Fruit fly (Drosophila melanogaster) whole organism, embryonic: ENCODE measurements around the gene CG14329.

Experiments used
- Abd-B ChIP-seq: fragments of 200-800 bp; sonication (Bioruptor generic); optimal IDR thresholded peaks from 2 replicates; lab custom pipeline; 2018; ENCODE audit warnings: missing biosample characterization, mild to moderate bottlenecking, missing genetic modification characterization, moderate library complexity
- BEAF-32 ChIP-seq: fragments of 200-800 bp; sonication (Bioruptor generic); optimal IDR thresholded peaks from 3 replicates; lab custom pipeline; 2017; ENCODE audit warnings: missing biosample characterization, missing genetic modification characterization, mild to moderate bottlenecking, moderate library complexity, missing genetic modification reagents
- Bgb ChIP-seq: fragments of 200-800 bp; sonication (Bioruptor generic); IDR thresholded peaks from 2 replicates; pipeline ENCODE4 v1.3.6; 2022; ENCODE audit warnings: missing biosample characterization, missing genetic modification characterization; ENCODE audit not compliant: partially characterized antibody
- CG11504 ChIP-seq: fragments of 200-800 bp; sonication (Bioruptor generic); optimal IDR thresholded peaks from 3 replicates; lab custom pipeline; 2019; ENCODE audit warnings: missing biosample characterization, mild to moderate bottlenecking, missing genetic modification characterization, moderate library complexity
- CG11696 ChIP-seq: fragments of 200-800 bp; sonication (Bioruptor generic); IDR thresholded peaks from 2 replicates; pipeline ENCODE4 v1.3.6; 2022; ENCODE audit warnings: missing biosample characterization, missing genetic modification characterization
- CG14667 ChIP-seq: fragments of 200-800 bp; sonication (Bioruptor generic); IDR thresholded peaks from 2 replicates; pipeline ENCODE4 v1.3.6; 2022; ENCODE audit warnings: missing biosample characterization, missing genetic modification characterization
- CG1602 ChIP-seq: fragments of 200-800 bp; sonication (Bioruptor generic); optimal IDR thresholded peaks from 3 replicates; lab custom pipeline; 2016; ENCODE audit warnings: missing biosample characterization, missing genetic modification characterization
- CG1603 ChIP-seq: fragments of 200-800 bp; sonication (Bioruptor generic); optimal IDR thresholded peaks from 2 replicates; lab custom pipeline; 2019; ENCODE audit warnings: missing biosample characterization, mild to moderate bottlenecking, missing genetic modification characterization, moderate library complexity
- CG18262 ChIP-seq: fragments of 200-800 bp; optimal IDR thresholded peaks from 3 replicates; lab custom pipeline; 2019; ENCODE audit warnings: missing biosample characterization, mild to moderate bottlenecking, missing genetic modification characterization, moderate library complexity
- CG2120 ChIP-seq: fragments of 200-800 bp; sonication (Bioruptor generic); optimal IDR thresholded peaks from 3 replicates; lab custom pipeline; 2016; ENCODE audit warnings: missing biosample characterization, missing genetic modification characterization
- CG2202 ChIP-seq: fragments of 200-800 bp; sonication (Bioruptor generic); optimal IDR thresholded peaks from 2 replicates; lab custom pipeline; 2018; ENCODE audit warnings: missing biosample characterization, mild to moderate bottlenecking, missing genetic modification characterization
- CG5953 ChIP-seq: fragments of 200-800 bp; sonication (Bioruptor generic); IDR thresholded peaks from 2 replicates; pipeline ENCODE4 v1.3.6; 2022; ENCODE audit warnings: missing biosample characterization, missing genetic modification characterization
- CG6689 ChIP-seq: fragments of 200-800 bp; sonication (Bioruptor generic); IDR thresholded peaks from 2 replicates; pipeline ENCODE4 v1.3.6; 2022; ENCODE audit warnings: missing biosample characterization, missing genetic modification characterization
- CG6765 ChIP-seq: fragments of 200-800 bp; sonication (Bioruptor generic); optimal IDR thresholded peaks from 3 replicates; lab custom pipeline; 2017; ENCODE audit warnings: missing biosample characterization, mild to moderate bottlenecking, missing genetic modification characterization
- CG7963 ChIP-seq: fragments of 200-800 bp; sonication (Bioruptor generic); IDR thresholded peaks from 3 replicates; pipeline ENCODE4 v1.3.6; 2022; ENCODE audit warnings: missing biosample characterization, missing genetic modification characterization; ENCODE audit not compliant: partially characterized antibody
- CG7987 ChIP-seq: fragments of 200-800 bp; sonication (Bioruptor generic); optimal IDR thresholded peaks from 2 replicates; lab custom pipeline; 2018; ENCODE audit warnings: missing biosample characterization, mild to moderate bottlenecking, missing genetic modification characterization, moderate library complexity
- CG8089 ChIP-seq: fragments of 200-800 bp; sonication (Bioruptor generic); optimal IDR thresholded peaks from 3 replicates; lab custom pipeline; 2016; ENCODE audit warnings: missing biosample characterization, missing genetic modification characterization
- CG9437 ChIP-seq: fragments of 200-800 bp; sonication (Bioruptor generic); optimal IDR thresholded peaks from 2 replicates; lab custom pipeline; 2018; ENCODE audit warnings: missing biosample characterization, mild to moderate bottlenecking, missing genetic modification characterization
- CTCF ChIP-seq: fragments of 200-800 bp; sonication (Bioruptor generic); optimal IDR thresholded peaks from 2 replicates; lab custom pipeline; 2017; ENCODE audit warnings: missing biosample characterization, mild to moderate bottlenecking, missing genetic modification characterization, moderate library complexity
- Chrac-16 ChIP-seq: fragments of 200-800 bp; sonication (Bioruptor generic); optimal IDR thresholded peaks from 3 replicates; lab custom pipeline; 2016; ENCODE audit warnings: missing biosample characterization, missing genetic modification characterization
- H15 ChIP-seq: fragments of 200-800 bp; sonication (Bioruptor generic); IDR thresholded peaks from 3 replicates; pipeline ENCODE4 v1.3.6; 2022; ENCODE audit warnings: missing biosample characterization, missing genetic modification characterization
- HLH4C ChIP-seq: fragments of 200-800 bp; sonication (Bioruptor generic); IDR thresholded peaks from 3 replicates; pipeline ENCODE4 v1.3.6; 2022; ENCODE audit warnings: missing biosample characterization, missing genetic modification characterization; ENCODE audit not compliant: partially characterized antibody
- HmgD ChIP-seq: fragments of 200-800 bp; sonication (Bioruptor generic); optimal IDR thresholded peaks from 3 replicates; lab custom pipeline; 2016; ENCODE audit warnings: missing biosample characterization, missing genetic modification characterization
- Lim3 ChIP-seq: fragments of 200-800 bp; sonication (Bioruptor generic); IDR thresholded peaks from 2 replicates; pipeline ENCODE4 v1.3.6; 2022; ENCODE audit warnings: missing biosample characterization, missing genetic modification characterization
- MTF-1 ChIP-seq: fragments of 200-800 bp; sonication (Bioruptor generic); optimal IDR thresholded peaks from 2 replicates; lab custom pipeline; 2018; ENCODE audit warnings: missing biosample characterization, mild to moderate bottlenecking, missing genetic modification characterization, borderline replicate concordance
- Mrtf ChIP-seq: fragments of 200-800 bp; sonication (Bioruptor generic); IDR thresholded peaks from 3 replicates; pipeline ENCODE4 v1.3.6; 2022; ENCODE audit warnings: missing biosample characterization, missing genetic modification characterization
- Myb ChIP-seq: fragments of 200-800 bp; sonication (Bioruptor generic); optimal IDR thresholded peaks from 2 replicates; lab custom pipeline; 2016; ENCODE audit warnings: missing biosample characterization, missing genetic modification characterization
- Nf-YB ChIP-seq: fragments of 200-800 bp; sonication (Bioruptor generic); optimal IDR thresholded peaks from 3 replicates; lab custom pipeline; 2019; ENCODE audit warnings: missing biosample characterization, mild to moderate bottlenecking, missing genetic modification characterization, moderate library complexity
- Nf-YC ChIP-seq: fragments of 200-800 bp; optimal IDR thresholded peaks from 3 replicates; lab custom pipeline; 2019; ENCODE audit warnings: missing biosample characterization, mild to moderate bottlenecking, missing genetic modification characterization, moderate library complexity
- Side ChIP-seq: fragments of 200-800 bp; sonication (Bioruptor generic); optimal IDR thresholded peaks from 2 replicates; lab custom pipeline; 2016; ENCODE audit warnings: missing biosample characterization, missing genetic modification characterization
- Spps ChIP-seq: fragments of 200-800 bp; sonication (Bioruptor generic); optimal IDR thresholded peaks from 2 replicates; lab custom pipeline; 2018; ENCODE audit warnings: missing biosample characterization, mild to moderate bottlenecking, missing genetic modification characterization
- Sry-β ChIP-seq: fragments of 200-800 bp; sonication (Bioruptor generic); optimal IDR thresholded peaks from 2 replicates; lab custom pipeline; 2018; ENCODE audit warnings: missing biosample characterization, mild to moderate bottlenecking, missing genetic modification characterization, moderate library complexity
- Vsx1 ChIP-seq: fragments of 200-800 bp; sonication (Bioruptor generic); optimal IDR thresholded peaks from 2 replicates; lab custom pipeline; 2017; ENCODE audit warnings: missing biosample characterization, mild to moderate bottlenecking, missing genetic modification characterization, missing genetic modification reagents
- bcd ChIP-seq: fragments of 200-800 bp; sonication (Bioruptor generic); optimal IDR thresholded peaks from 2 replicates; lab custom pipeline; 2017; ENCODE audit warnings: missing biosample characterization, mild to moderate bottlenecking, missing genetic modification characterization
- bigmax ChIP-seq: fragments of 200-800 bp; sonication (Bioruptor generic); optimal IDR thresholded peaks from 2 replicates; lab custom pipeline; 2018; ENCODE audit warnings: missing biosample characterization, mild to moderate bottlenecking, missing genetic modification characterization
- cato ChIP-seq: fragments of 200-800 bp; sonication (Bioruptor generic); optimal IDR thresholded peaks from 2 replicates; lab custom pipeline; 2016; ENCODE audit warnings: missing biosample characterization, missing genetic modification characterization, borderline replicate concordance
- croc ChIP-seq: fragments of 200-800 bp; sonication (Bioruptor generic); conservative IDR thresholded peaks from 3 replicates; pipeline ENCODE4 v1.3.6; 2022; ENCODE audit warnings: missing biosample characterization, missing genetic modification characterization
- hth ChIP-seq: fragments of >200 bp; optimal IDR thresholded peaks from 2 replicates; lab custom pipeline; 2017; ENCODE audit warnings: inconsistent platforms
- insv ChIP-seq, 2 experiments: fragments of 200-800 bp; sonication (Bioruptor generic); optimal IDR thresholded peaks; 3 replicates each; lab custom pipeline; 2016 to 2018; ENCODE audit warnings: missing biosample characterization in 2 of 2, missing genetic modification characterization in 2 of 2
- kni ChIP-seq: fragments of 200-800 bp; sonication (Bioruptor generic); optimal IDR thresholded peaks from 3 replicates; lab custom pipeline; 2017; ENCODE audit warnings: mild to moderate bottlenecking, missing biosample characterization, missing genetic modification reagents, missing genetic modification characterization
- lov ChIP-seq, 2 experiments: fragments of 200-800 bp in 1 of 2; fragments of >200 bp in 1 of 2; sonication (Bioruptor generic) in 1 of 2; IDR thresholded peaks in 1 of 2; optimal IDR thresholded peaks in 1 of 2; 2 replicates in 1 of 2; 3 replicates in 1 of 2; pipeline versions ENCODE4 v1.3.6 to Lab custom; 2017 to 2022; ENCODE audit warnings: missing biosample characterization in 1 of 2, missing genetic modification characterization in 1 of 2
- luna ChIP-seq: fragments of 200-800 bp; sonication (Bioruptor generic); optimal IDR thresholded peaks from 2 replicates; lab custom pipeline; 2016; ENCODE audit warnings: missing biosample characterization, missing genetic modification characterization
- otp ChIP-seq: fragments of 200-800 bp; sonication (Bioruptor generic); IDR thresholded peaks from 3 replicates; pipeline ENCODE4, ENCODE4 v1.3.6; 2022; ENCODE audit warnings: missing biosample characterization, missing genetic modification characterization
- pnt ChIP-seq: fragments of 200-800 bp; sonication (Bioruptor generic); optimal IDR thresholded peaks from 3 replicates; lab custom pipeline; 2016; ENCODE audit warnings: missing biosample characterization, missing genetic modification characterization
- schlank ChIP-seq: fragments of 200-800 bp; sonication (Bioruptor generic); optimal IDR thresholded peaks from 2 replicates; lab custom pipeline; 2018; ENCODE audit warnings: missing biosample characterization, mild to moderate bottlenecking, missing genetic modification characterization
- sim ChIP-seq: fragments of 200-800 bp; sonication (Bioruptor generic); IDR thresholded peaks from 2 replicates; pipeline ENCODE4 v1.3.6; 2022; ENCODE audit warnings: missing biosample characterization, missing genetic modification characterization
- slp2 ChIP-seq: fragments of 200-800 bp; sonication (Bioruptor generic); optimal IDR thresholded peaks from 2 replicates; lab custom pipeline; 2016; ENCODE audit warnings: missing biosample characterization, missing genetic modification characterization
- sr ChIP-seq: fragments of 200-800 bp; sonication (Bioruptor generic); IDR thresholded peaks from 3 replicates; pipeline ENCODE4 v1.3.6; 2022; ENCODE audit warnings: missing biosample characterization, missing genetic modification characterization
- stc ChIP-seq: fragments of 200-800 bp; sonication (Bioruptor generic); IDR thresholded peaks from 2 replicates; pipeline ENCODE4 v1.3.6; 2022; ENCODE audit warnings: missing biosample characterization, missing genetic modification characterization
- tup ChIP-seq: fragments of 200-800 bp; sonication (Bioruptor generic); optimal IDR thresholded peaks from 2 replicates; lab custom pipeline; 2016; ENCODE audit warnings: missing biosample characterization, mild to moderate bottlenecking, missing genetic modification characterization, moderate library complexity
- vnd ChIP-seq: fragments of 200-800 bp; sonication (Bioruptor generic); IDR thresholded peaks from 3 replicates; pipeline ENCODE4 v1.3.6; 2022; ENCODE audit warnings: missing biosample characterization, missing genetic modification characterization; ENCODE audit not compliant: partially characterized antibody
- zfh2 ChIP-seq: fragments of 200-800 bp; sonication (Bioruptor generic); optimal IDR thresholded peaks from 2 replicates; lab custom pipeline; 2016; ENCODE audit warnings: missing biosample characterization, missing genetic modification characterization

The CG14329 gene

DNA sequence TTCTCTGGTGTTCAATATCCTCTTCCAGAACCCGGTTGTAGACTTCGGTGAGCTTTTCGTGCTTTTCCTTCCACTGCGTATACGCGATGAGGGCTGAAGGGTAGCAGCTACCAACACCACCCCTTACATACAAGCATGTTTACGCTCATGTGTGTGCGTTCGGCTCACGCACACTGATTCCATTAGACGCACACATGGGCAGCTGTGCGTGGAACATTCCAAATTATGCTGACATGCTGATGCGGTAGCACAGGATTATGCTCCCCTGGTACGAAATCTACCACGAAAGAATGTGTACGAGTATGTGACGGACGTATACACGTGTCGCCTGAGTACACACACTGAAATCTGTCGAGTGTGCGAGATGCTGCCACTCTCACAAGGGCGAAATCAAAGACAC is 5.4 kb upstream of the CG14329 start (continued):
- TF ChIP-seq H15 (GFP tag; lab: Robert Waterston, UW) (no peak), kni (GFP tag; lab: Kevin White, UChicago) (peak; percentile 48), vnd (no peak), CG6765 (GFP tag; lab: Kevin White, UChicago) (no peak), sim (GFP tag; lab: Robert Waterston, UW) (no peak), cato (GFP tag; lab: Kevin White, UChicago) (no peak), MTF-1 (GFP tag; lab: Kevin White, UChicago) (no peak), sr (GFP tag; lab: Robert Waterston, UW) (no peak), Side (GFP tag; lab: Kevin White, UChicago) (no peak), luna (no peak), Myb (GFP tag; lab: Kevin White, UChicago) (no peak), Nf-YB (GFP tag; lab: Kevin White, UChicago) (no peak), CG7963 (GFP tag; lab: Robert Waterston, UW) (no peak), CG5953 (GFP tag; lab: Robert Waterston, UW) (no peak), CTCF (GFP tag; lab: Kevin White, UChicago) (peak; percentile 74), CG11696 (GFP tag; lab: Robert Waterston, UW) (no peak), Nf-YC (tag; lab: Kevin White, UChicago) (no peak), otp (no peak), CG2202 (tag; lab: Kevin White, UChicago) (no peak), HmgD (GFP tag; lab: Kevin White, UChicago) (peak; percentile 66), CG14667 (GFP tag; lab: Robert Waterston, UW) (no peak), bcd (GFP tag; lab: Kevin White, UChicago) (no peak), Lim3 (GFP tag; lab: Robert Waterston, UW) (no peak), zfh2 (GFP tag; lab: Kevin White, UChicago) (no peak), pnt (no peak), croc (GFP tag; lab: Robert Waterston, UW) (no peak), Mrtf (no peak), CG9437 (GFP tag; lab: Kevin White, UChicago) (no peak), Bgb (GFP tag; lab: Robert Waterston, UW) (peak; percentile 66; the same call in 1 of the 2 replicates), slp2 (GFP tag; lab: Kevin White, UChicago) (no peak), insv (GFP tag; optimal IDR thresholded peaks at IDR 0.05; lab: Kevin White, UChicago) (no peak), CG6689 (GFP tag; lab: Robert Waterston, UW) (no peak), CG1602 (GFP tag; lab: Kevin White, UChicago) (no peak), Abd-B (GFP tag; lab: Kevin White, UChicago) (no peak), tup (GFP tag; lab: Kevin White, UChicago) (no peak), hth (lab: Kevin White, UChicago) (no peak), HLH4C (GFP tag; lab: Robert Waterston, UW) (0 out of 3 replicates have a peak, but pooled peaks have one; percentile 14), CG11504 (no peak), CG18262 (tag; lab: Kevin White, UChicago) (no peak), CG1603 (tag; lab: Kevin White, UChicago) (peak; percentile 18), Sry-β (GFP tag; lab: Kevin White, UChicago) (no peak), Chrac-16 (GFP tag; lab: Kevin White, UChicago) (no peak), schlank (no peak), CG7987 (GFP tag; lab: Kevin White, UChicago) (no peak), lov (optimal IDR thresholded peaks at IDR 0.05; lab: Kevin White, UChicago) (no peak), lov (GFP tag; IDR thresholded peaks at IDR 0.05; lab: Robert Waterston, UW) (peak; percentile 91; the same call in 2 of the 3 replicates), Spps (tag; lab: Kevin White, UChicago) (no peak), CG2120 (no peak), stc (no peak), CG8089 (GFP tag; lab: Kevin White, UChicago) (no peak), Vsx1 (GFP tag; lab: Kevin White, UChicago) (no peak), BEAF-32 (no peak), bigmax (GFP tag; lab: Kevin White, UChicago) (no peak)
